Fruit fly (Drosophila melanogaster) whole organism, embryonic: ENCODE data around the gene Sry-alpha.

ENCODE experiments used
- Aef1 ChIP-seq: fragments of 200-800 bp; sonication (Bioruptor generic); IDR thresholded peaks from 3 replicates; pipeline ENCODE4 v1.3.6; 2022; ENCODE audit warnings: missing biosample characterization, missing genetic modification characterization
- Atf-2 ChIP-seq: fragments of 200-800 bp; sonication (Bioruptor generic); optimal IDR thresholded peaks from 2 replicates; lab custom pipeline; 2016; ENCODE audit warnings: missing biosample characterization, missing genetic modification characterization
- CG10321 ChIP-seq: fragments of 200-800 bp; sonication (Bioruptor generic); IDR thresholded peaks from 2 replicates; pipeline ENCODE4 v1.3.6; 2022; ENCODE audit warnings: missing biosample characterization, missing genetic modification characterization
- CG10543 ChIP-seq: fragments of 200-800 bp; sonication (Bioruptor generic); optimal IDR thresholded peaks from 3 replicates; lab custom pipeline; 2017; ENCODE audit warnings: missing biosample characterization, mild to moderate bottlenecking, missing genetic modification characterization, moderate library complexity
- CG11247 ChIP-seq: fragments of 200-800 bp; sonication (Bioruptor generic); IDR thresholded peaks from 2 replicates; pipeline ENCODE4 v1.3.6; 2022; ENCODE audit warnings: missing biosample characterization, missing genetic modification characterization
- CG13123 ChIP-seq: fragments of 200-800 bp; sonication (Bioruptor generic); optimal IDR thresholded peaks from 2 replicates; lab custom pipeline; 2016; ENCODE audit warnings: missing biosample characterization, missing genetic modification characterization
- CG13424 ChIP-seq: fragments of 200-800 bp; sonication (Bioruptor generic); optimal IDR thresholded peaks from 2 replicates; lab custom pipeline; 2019; ENCODE audit warnings: missing biosample characterization, mild to moderate bottlenecking, missing genetic modification characterization, moderate library complexity
- CG13894 ChIP-seq: fragments of 200-800 bp; sonication (Bioruptor generic); optimal IDR thresholded peaks from 3 replicates; lab custom pipeline; 2018; ENCODE audit warnings: missing biosample characterization, mild to moderate bottlenecking, missing genetic modification characterization, moderate library complexity
- CG17359 ChIP-seq: fragments of 200-800 bp; sonication (Bioruptor generic); optimal IDR thresholded peaks from 3 replicates; lab custom pipeline; 2018; ENCODE audit warnings: missing biosample characterization, mild to moderate bottlenecking, missing genetic modification characterization, moderate library complexity
- CG17612 ChIP-seq: fragments of 200-800 bp; sonication (Bioruptor generic); IDR thresholded peaks from 2 replicates; pipeline ENCODE4 v1.3.6; 2022; ENCODE audit warnings: missing biosample characterization, missing genetic modification characterization
- CG3163 ChIP-seq: fragments of 200-800 bp; sonication (Bioruptor generic); optimal IDR thresholded peaks from 3 replicates; lab custom pipeline; 2016; ENCODE audit warnings: missing biosample characterization, missing genetic modification characterization
- CG34224 ChIP-seq: fragments of 200-800 bp; sonication (Bioruptor generic); IDR thresholded peaks from 3 replicates; pipeline ENCODE4 v1.3.6; 2022; ENCODE audit warnings: missing biosample characterization, missing genetic modification characterization; ENCODE audit not compliant: partially characterized antibody
- CG42726 ChIP-seq: fragments of 200-800 bp; sonication (Bioruptor generic); IDR thresholded peaks from 2 replicates; pipeline ENCODE4 v1.3.6; 2022; ENCODE audit warnings: missing biosample characterization, missing genetic modification characterization; ENCODE audit not compliant: partially characterized antibody
- CG4328 ChIP-seq: fragments of 200-800 bp; sonication (Bioruptor generic); optimal IDR thresholded peaks from 3 replicates; lab custom pipeline; 2017; ENCODE audit warnings: missing biosample characterization, missing genetic modification reagents, missing genetic modification characterization
- CG43689 ChIP-seq: fragments of 200-800 bp; sonication (Bioruptor generic); IDR thresholded peaks from 2 replicates; pipeline ENCODE4 v1.3.6; 2022; ENCODE audit warnings: missing biosample characterization, missing genetic modification characterization
- CG5245 ChIP-seq: fragments of 200-800 bp; sonication (Bioruptor generic); optimal IDR thresholded peaks from 3 replicates; lab custom pipeline; 2016; ENCODE audit warnings: missing biosample characterization, missing genetic modification characterization
- CG9609 ChIP-seq: fragments of 200-800 bp; sonication (Bioruptor generic); optimal IDR thresholded peaks from 3 replicates; lab custom pipeline; 2016; ENCODE audit warnings: missing biosample characterization, missing genetic modification characterization
- CG9817 ChIP-seq: fragments of 200-800 bp; sonication (Bioruptor generic); optimal IDR thresholded peaks from 2 replicates; lab custom pipeline; 2018; ENCODE audit warnings: missing biosample characterization, mild to moderate bottlenecking, missing genetic modification characterization, moderate library complexity
- Dref ChIP-seq: fragments of 200-800 bp; sonication (Bioruptor generic); IDR thresholded peaks from 2 replicates; pipeline ENCODE4 v1.3.6; 2022; ENCODE audit warnings: missing biosample characterization, missing genetic modification characterization
- GATAe ChIP-seq: fragments of 200-800 bp; sonication (Bioruptor generic); conservative IDR thresholded peaks from 2 replicates; pipeline ENCODE4 v1.3.6; 2022; ENCODE audit warnings: missing biosample characterization, missing genetic modification characterization
- MBD-R2 ChIP-seq: fragments of 200-800 bp; sonication (Bioruptor generic); IDR thresholded peaks from 2 replicates; pipeline ENCODE4 v1.3.6; 2022; ENCODE audit warnings: missing biosample characterization, missing genetic modification characterization
- Max ChIP-seq: fragments of 200-800 bp; sonication (Bioruptor generic); optimal IDR thresholded peaks from 2 replicates; lab custom pipeline; 2016; ENCODE audit warnings: missing biosample characterization, mild to moderate bottlenecking, missing genetic modification characterization
- NC2α ChIP-seq: fragments of 200-800 bp; sonication (Bioruptor generic); optimal IDR thresholded peaks from 2 replicates; lab custom pipeline; 2016; ENCODE audit warnings: missing biosample characterization, missing genetic modification characterization
- NFAT ChIP-seq: fragments of 200-800 bp; sonication (Bioruptor generic); IDR thresholded peaks from 2 replicates; pipeline ENCODE4 v1.3.6; 2022; ENCODE audit warnings: missing biosample characterization, missing genetic modification characterization
- Nf-YA ChIP-seq: fragments of 200-800 bp; sonication (Bioruptor generic); IDR thresholded peaks from 2 replicates; pipeline ENCODE4 v1.3.6; 2022; ENCODE audit warnings: missing biosample characterization, missing genetic modification characterization
- Nf-YC ChIP-seq: fragments of 200-800 bp; optimal IDR thresholded peaks from 3 replicates; lab custom pipeline; 2019; ENCODE audit warnings: missing biosample characterization, mild to moderate bottlenecking, missing genetic modification characterization, moderate library complexity
- Oaz ChIP-seq: fragments of 200-800 bp; sonication (Bioruptor generic); IDR thresholded peaks from 2 replicates; pipeline ENCODE4 v1.3.6; 2022; ENCODE audit warnings: missing biosample characterization, missing genetic modification characterization
- Opbp ChIP-seq: fragments of 200-800 bp; sonication (Bioruptor generic); IDR thresholded peaks from 3 replicates; pipeline ENCODE4 v1.3.6; 2022; ENCODE audit warnings: missing biosample characterization, missing genetic modification characterization; ENCODE audit not compliant: partially characterized antibody
- Side ChIP-seq: fragments of 200-800 bp; sonication (Bioruptor generic); optimal IDR thresholded peaks from 2 replicates; lab custom pipeline; 2016; ENCODE audit warnings: missing biosample characterization, missing genetic modification characterization
- Six4 ChIP-seq: fragments of 200-800 bp; sonication (Bioruptor generic); optimal IDR thresholded peaks from 2 replicates; lab custom pipeline; 2016; ENCODE audit warnings: missing biosample characterization, missing genetic modification characterization
- Vsx1 ChIP-seq: fragments of 200-800 bp; sonication (Bioruptor generic); optimal IDR thresholded peaks from 2 replicates; lab custom pipeline; 2017; ENCODE audit warnings: missing biosample characterization, mild to moderate bottlenecking, missing genetic modification characterization, missing genetic modification reagents
- aop ChIP-seq: fragments of 200-800 bp; sonication (Bioruptor generic); IDR thresholded peaks from 2 replicates; pipeline ENCODE4 v1.3.6; 2022; ENCODE audit warnings: missing biosample characterization, missing genetic modification characterization
- bab2 ChIP-seq: fragments of 200-800 bp; sonication (Bioruptor generic); optimal IDR thresholded peaks from 2 replicates; lab custom pipeline; 2016; ENCODE audit warnings: missing biosample characterization, missing genetic modification characterization
- bsh ChIP-seq, 2 experiments: fragments of 200-800 bp; sonication (Bioruptor generic); optimal IDR thresholded peaks; 2 replicates each; lab custom pipeline; 2017 to 2018; ENCODE audit warnings: mild to moderate bottlenecking in 2 of 2, missing biosample characterization in 2 of 2, missing genetic modification characterization in 2 of 2, moderate library complexity in 1 of 2
- cato ChIP-seq: fragments of 200-800 bp; sonication (Bioruptor generic); optimal IDR thresholded peaks from 2 replicates; lab custom pipeline; 2016; ENCODE audit warnings: missing biosample characterization, missing genetic modification characterization, borderline replicate concordance
- croc ChIP-seq: fragments of 200-800 bp; sonication (Bioruptor generic); conservative IDR thresholded peaks from 3 replicates; pipeline ENCODE4 v1.3.6; 2022; ENCODE audit warnings: missing biosample characterization, missing genetic modification characterization
- grau ChIP-seq: fragments of 200-800 bp; optimal IDR thresholded peaks from 3 replicates; lab custom pipeline; 2019; ENCODE audit warnings: missing biosample characterization, mild to moderate bottlenecking, missing genetic modification characterization, moderate library complexity
- gsb ChIP-seq: fragments of 200-800 bp; sonication (Bioruptor generic); IDR thresholded peaks from 2 replicates; pipeline ENCODE4 v1.3.6; 2022; ENCODE audit warnings: missing biosample characterization, missing genetic modification characterization
- inv ChIP-seq: fragments of 200-800 bp; sonication (Bioruptor generic); IDR thresholded peaks from 2 replicates; pipeline ENCODE4 v1.3.6; 2022; ENCODE audit warnings: missing biosample characterization, missing genetic modification characterization; ENCODE audit not compliant: partially characterized antibody
- jigr1 ChIP-seq: fragments of 200-800 bp; sonication (Bioruptor generic); IDR thresholded peaks from 3 replicates; pipeline ENCODE4 v1.3.6; 2022; ENCODE audit warnings: missing biosample characterization, missing genetic modification characterization
- kay ChIP-seq: fragments of 200-800 bp; sonication (Bioruptor generic); optimal IDR thresholded peaks from 2 replicates; lab custom pipeline; 2016; ENCODE audit warnings: missing biosample characterization, missing genetic modification characterization
- mam ChIP-seq: fragments of 200-800 bp; sonication (Bioruptor generic); optimal IDR thresholded peaks from 3 replicates; lab custom pipeline; 2016; ENCODE audit warnings: missing biosample characterization, missing genetic modification characterization
- nerfin-2 ChIP-seq: fragments of 200-800 bp; sonication (Bioruptor generic); IDR thresholded peaks from 2 replicates; pipeline ENCODE4 v1.3.6; 2022; ENCODE audit warnings: missing biosample characterization, missing genetic modification characterization; ENCODE audit not compliant: partially characterized antibody
- org-1 ChIP-seq: fragments of 200-800 bp; sonication (Bioruptor generic); optimal IDR thresholded peaks from 2 replicates; lab custom pipeline; 2017; ENCODE audit warnings: missing biosample characterization, missing genetic modification characterization
- otp ChIP-seq: fragments of 200-800 bp; sonication (Bioruptor generic); IDR thresholded peaks from 3 replicates; pipeline ENCODE4, ENCODE4 v1.3.6; 2022; ENCODE audit warnings: missing biosample characterization, missing genetic modification characterization
- psq ChIP-seq: fragments of 200-800 bp; sonication (Bioruptor generic); optimal IDR thresholded peaks from 2 replicates; lab custom pipeline; 2017; ENCODE audit warnings: missing biosample characterization, missing genetic modification characterization
- sens ChIP-seq: fragments of 200-800 bp; sonication (Bioruptor generic); peaks from one replicate; lab custom pipeline; 2016; ENCODE audit warnings: missing biosample characterization, missing genetic modification characterization
- so ChIP-seq: fragments of 200-800 bp; sonication (Bioruptor generic); IDR thresholded peaks from 3 replicates; pipeline ENCODE4 v1.3.6; 2022; ENCODE audit warnings: missing biosample characterization, missing genetic modification characterization
- usp ChIP-seq: fragments of >200 bp; optimal IDR thresholded peaks from 2 replicates; lab custom pipeline; 2017; ENCODE audit warnings: missing biosample characterization, missing genetic modification characterization
- yki ChIP-seq: fragments of >200 bp; optimal IDR thresholded peaks from 3 replicates; lab custom pipeline; 2018

Gene Sry-alpha

dm6 chr3R:30043139-30043744 is 3.7 kb downstream of the Sry-alpha start, which contains the start of gene Sry-delta (continued):
- TF ChIP-seq Six4 (GFP tag; lab: Kevin White, UChicago) (peak; percentile 64), Max (GFP tag; lab: Kevin White, UChicago) (peak; percentile 80), CG3163 (GFP tag; lab: Kevin White, UChicago) (peak; percentile 60), Nf-YC (tag; lab: Kevin White, UChicago) (peak; percentile 63), cato (peak; percentile 28), jigr1 (no peak; the same call in 2 of the 3 replicates), CG10321 (GFP tag; lab: Robert Waterston, UW) (peak; percentile 8; the same call in 1 of the 2 replicates), CG13123 (GFP tag; lab: Kevin White, UChicago) (peak; percentile 40), CG42726 (GFP tag; lab: Robert Waterston, UW) (peak; percentile 46; the same call in 1 of the 2 replicates), Aef1 (GFP tag; lab: Robert Waterston, UW) (peak; percentile 75), grau (tag; lab: Kevin White, UChicago) (peak; percentile 70), so (GFP tag; lab: Robert Waterston, UW) (no peak), yki (lab: Kevin White, UChicago) (no peak), Dref (peak; percentile 77), kay (GFP tag; lab: Kevin White, UChicago) (peak; percentile 61), CG11247 (GFP tag; lab: Robert Waterston, UW) (peak; percentile 84), CG5245 (GFP tag; lab: Kevin White, UChicago) (peak; percentile 75), usp (GFP tag; lab: Kevin White, UChicago) (no peak), CG13424 (tag; lab: Kevin White, UChicago) (peak; percentile 72), CG9609 (peak; percentile 85), Side (peak; percentile 90), croc (no peak; the same call in 1 of the 3 replicates), org-1 (no peak), Oaz (GFP tag; lab: Robert Waterston, UW) (peak; percentile 49), aop (peak; percentile 83), bab2 (GFP tag; lab: Kevin White, UChicago) (peak; percentile 84), NFAT (peak; percentile 88), CG13894 (tag; lab: Kevin White, UChicago) (peak; percentile 89), CG17612 (no peak; the same call in 1 of the 2 replicates), sens (GFP tag; lab: Kevin White, UChicago) (peak; percentile 96), mam (GFP tag; lab: Kevin White, UChicago) (peak; percentile 94), nerfin-2 (GFP tag; lab: Robert Waterston, UW) (peak; percentile 19; the same call in 1 of the 2 replicates), Atf-2 (GFP tag; lab: Kevin White, UChicago) (peak; percentile 58), CG10543 (peak; percentile 62), CG4328 (GFP tag; lab: Kevin White, UChicago) (peak; percentile 57), CG9817 (tag; lab: Kevin White, UChicago) (peak; percentile 79), gsb (GFP tag; lab: Robert Waterston, UW) (0 out of 2 replicates have a peak, but pooled peaks have one; percentile 8), Opbp (GFP tag; lab: Robert Waterston, UW) (peak; percentile 87), GATAe (GFP tag; lab: Robert Waterston, UW) (peak; percentile 22; the same call in 1 of the 2 replicates), CG17359 (peak; percentile 73), otp (peak; percentile 80), bsh (GFP tag; optimal IDR thresholded peaks at IDR 0.05; lab: Kevin White, UChicago) (peak in 1 of 2 experiments; percentile 58), MBD-R2 (GFP tag; lab: Robert Waterston, UW) (peak; percentile 98), CG43689 (GFP tag; lab: Robert Waterston, UW) (no peak), inv (peak; percentile 66; the same call in 1 of the 2 replicates), NC2α (GFP tag; lab: Kevin White, UChicago) (peak; percentile 69), psq (GFP tag; lab: Kevin White, UChicago) (peak; percentile 60), Vsx1 (GFP tag; lab: Kevin White, UChicago) (no peak), Nf-YA (GFP tag; lab: Robert Waterston, UW) (peak; percentile 62; the same call in 1 of the 2 replicates), CG34224 (peak; percentile 76)
